Fruit fly (Drosophila melanogaster) ovary, adult (tissue): ENCODE results near the gene CG6418.

Experiments
- CG17801 ChIP-seq: fragments of 200-800 bp; optimal IDR thresholded peaks from 2 replicates; lab custom pipeline; 2019; ENCODE audit warnings: missing biosample characterization, mild to moderate bottlenecking, missing genetic modification characterization, moderate library complexity; ENCODE audit not compliant: partially characterized antibody

CG6418 gene

dm6 chr3L:10851853-10852346 lies 26.9 kb downstream of the CG6418 start:
- TF ChIP-seq CG17801 (GFP tag; lab: Kevin White, UChicago) = no peak

dm6 chr3L:10851107-10851762 lies 27.6 kb downstream of the CG6418 start:
- TF ChIP-seq CG17801 (GFP tag; lab: Kevin White, UChicago) = no peak

- no peak for TF ChIP-seq CG17801 (GFP tag; lab: Kevin White, UChicago)
These were observed 29.1 kb downstream of the CG6418 start for dm6 chr3L:10849620-10850302.

dm6 chr3L:10848712-10849377 lies 30.0 kb downstream of the CG6418 start:
- no peak for TF ChIP-seq CG17801 (GFP tag; lab: Kevin White, UChicago)

dm6 chr3L:10847790-10848492 lies 30.9 kb downstream of the CG6418 start:
- no peak for TF ChIP-seq CG17801 (GFP tag; lab: Kevin White, UChicago)

dm6 chr3L:10845758-10846157 lies 33.1 kb downstream of the CG6418 start:
- TF ChIP-seq CG17801 (GFP tag; lab: Kevin White, UChicago) = no peak

- no peak for TF ChIP-seq CG17801 (GFP tag; lab: Kevin White, UChicago)
These were observed 34.0 kb downstream of the CG6418 start for dm6 chr3L:10844548-10845530.

dm6 chr3L:10843685-10844084 lies 35.2 kb downstream of the CG6418 start:
- no peak for TF ChIP-seq CG17801 (GFP tag; lab: Kevin White, UChicago)

dm6 chr3L:10843273-10843672 lies 35.6 kb downstream of the CG6418 start:
- no peak for TF ChIP-seq CG17801 (GFP tag; lab: Kevin White, UChicago)

- TF ChIP-seq CG17801 (GFP tag; lab: Kevin White, UChicago) = no peak
These were observed 36.0 kb downstream of the CG6418 start for dm6 chr3L:10842830-10843229.

- TF ChIP-seq CG17801 (GFP tag; lab: Kevin White, UChicago) = no peak
These were observed 36.9 kb downstream of the CG6418 start for dm6 chr3L:10841905-10842304.

dm6 chr3L:10840867-10841266 lies 38.0 kb downstream of the CG6418 start:
- no peak for TF ChIP-seq CG17801 (GFP tag; lab: Kevin White, UChicago)

dm6 chr3L:10837869-10838783 lies 40.7 kb downstream of the CG6418 start:
- no peak for TF ChIP-seq CG17801 (GFP tag; lab: Kevin White, UChicago)
